Worm (Caenorhabditis elegans) whole organism, late embryonic: Measurements from ENCODE around the gene ttc-7.

ENCODE experiments used
- C08G9.2 ChIP-seq: sonication (generic microtip); optimal IDR thresholded peaks from 2 replicates; lab custom pipeline; 2016; ENCODE audit warnings: mild to moderate bottlenecking, missing genetic modification characterization, moderate library complexity, missing compliant biosample characterization
- K02D7.2 ChIP-seq: sonication (generic microtip); optimal IDR thresholded peaks from 2 replicates; lab custom pipeline; 2017; ENCODE audit warnings: mild to moderate bottlenecking, missing genetic modification characterization, missing compliant biosample characterization
- T23F11.4 ChIP-seq: fragments of 200-800 bp; sonication (Bioruptor generic); optimal IDR thresholded peaks from 2 replicates; lab custom pipeline; 2018; ENCODE audit warnings: mild to moderate bottlenecking, missing genetic modification characterization, missing compliant biosample characterization
- ama-1 ChIP-seq: fragments of 150-350 bp; optimal IDR thresholded peaks from 2 replicates; lab custom pipeline; 2014
- ceh-14 ChIP-seq: sonication (generic microtip); optimal IDR thresholded peaks from 2 replicates; lab custom pipeline; 2016; ENCODE audit warnings: missing genotype, missing genetic modification characterization, missing compliant biosample characterization
- ceh-2 ChIP-seq: sonication (generic microtip); optimal IDR thresholded peaks from 2 replicates; lab custom pipeline; 2016; ENCODE audit warnings: missing genotype, missing genetic modification characterization, missing compliant biosample characterization
- ceh-22 ChIP-seq: sonication (generic microtip); optimal IDR thresholded peaks from 2 replicates; lab custom pipeline; 2017; ENCODE audit warnings: missing biosample characterization, missing genetic modification characterization
- ceh-24 ChIP-seq: sonication (generic microtip); optimal IDR thresholded peaks from 2 replicates; lab custom pipeline; 2016; ENCODE audit warnings: mild to moderate bottlenecking, missing genetic modification characterization, missing compliant biosample characterization
- ceh-30 ChIP-seq: fragments of 150-350 bp; optimal IDR thresholded peaks from 2 replicates; lab custom pipeline; 2014; ENCODE audit warnings: missing biosample characterization, missing genetic modification characterization
- ceh-34 ChIP-seq: sonication (generic microtip); optimal IDR thresholded peaks from 2 replicates; lab custom pipeline; 2016; ENCODE audit warnings: mild to moderate bottlenecking, missing genetic modification characterization, missing compliant biosample characterization
- ceh-6 ChIP-seq: fragments of 200-800 bp; sonication (Bioruptor generic); optimal IDR thresholded peaks from 2 replicates; lab custom pipeline; 2018; ENCODE audit warnings: mild to moderate bottlenecking, missing genetic modification characterization, missing compliant biosample characterization
- dve-1 ChIP-seq: sonication (generic microtip); optimal IDR thresholded peaks from 2 replicates; lab custom pipeline; 2017; ENCODE audit warnings: antibody characterized with exemption, mild to moderate bottlenecking, missing genetic modification characterization, missing compliant biosample characterization
- elt-2 ChIP-seq: sonication (generic microtip); optimal IDR thresholded peaks from 2 replicates; lab custom pipeline; 2016; ENCODE audit warnings: missing genetic modification reagents, missing genetic modification characterization, missing compliant biosample characterization
- ets-4 ChIP-seq: sonication (generic microtip); optimal IDR thresholded peaks from 2 replicates; lab custom pipeline; 2016; ENCODE audit warnings: missing genetic modification characterization, missing compliant biosample characterization
- eyg-1 ChIP-seq: sonication (generic microtip); optimal IDR thresholded peaks from 2 replicates; lab custom pipeline; 2016; ENCODE audit warnings: missing genotype, missing genetic modification characterization, missing compliant biosample characterization
- hlh-15 ChIP-seq: sonication (generic microtip); optimal IDR thresholded peaks from 2 replicates; lab custom pipeline; 2016; ENCODE audit warnings: missing genetic modification characterization, missing compliant biosample characterization
- hlh-30 ChIP-seq: sonication (generic microtip); optimal IDR thresholded peaks from 2 replicates; lab custom pipeline; 2017; ENCODE audit warnings: antibody characterized with exemption, missing genetic modification characterization, missing compliant biosample characterization; ENCODE audit not compliant: insufficient read depth
- hlh-8 ChIP-seq: sonication (generic microtip); optimal IDR thresholded peaks from 2 replicates; lab custom pipeline; 2016; ENCODE audit warnings: missing genotype, missing genetic modification characterization, missing compliant biosample characterization
- lin-11 ChIP-seq: fragments of 200-800 bp; sonication (Bioruptor generic); optimal IDR thresholded peaks from 2 replicates; lab custom pipeline; 2018; ENCODE audit warnings: mild to moderate bottlenecking, missing genetic modification characterization, missing compliant biosample characterization
- madf-2 ChIP-seq: sonication (generic microtip); optimal IDR thresholded peaks from 2 replicates; lab custom pipeline; 2017; ENCODE audit warnings: missing genetic modification characterization, missing compliant biosample characterization
- mec-3 ChIP-seq: sonication (generic microtip); optimal IDR thresholded peaks from 2 replicates; lab custom pipeline; 2016; ENCODE audit warnings: borderline replicate concordance, missing genetic modification characterization, missing compliant biosample characterization
- nhr-232 ChIP-seq: sonication (generic microtip); optimal IDR thresholded peaks from 2 replicates; lab custom pipeline; 2016; ENCODE audit warnings: missing genetic modification characterization, missing compliant biosample characterization
- npax-4 ChIP-seq: sonication (generic microtip); optimal IDR thresholded peaks from 2 replicates; lab custom pipeline; 2016; ENCODE audit warnings: missing genetic modification characterization, missing compliant biosample characterization
- pag-3 ChIP-seq: sonication (generic microtip); optimal IDR thresholded peaks from 2 replicates; lab custom pipeline; 2016; ENCODE audit warnings: missing compliant biosample characterization, missing genetic modification characterization, borderline replicate concordance
- pat-9 ChIP-seq: fragments of 200-800 bp; sonication (Bioruptor generic); optimal IDR thresholded peaks from 2 replicates; lab custom pipeline; 2018; ENCODE audit warnings: mild to moderate bottlenecking, missing genetic modification characterization, moderate library complexity, missing compliant biosample characterization
- pax-1 ChIP-seq: fragments of 150-350 bp; optimal IDR thresholded peaks from 2 replicates; lab custom pipeline; 2014; ENCODE audit warnings: missing biosample characterization, missing genetic modification characterization
- ref-2 ChIP-seq: sonication (generic microtip); optimal IDR thresholded peaks from 2 replicates; lab custom pipeline; 2016; ENCODE audit warnings: missing genetic modification characterization, missing compliant biosample characterization
- rnt-1 ChIP-seq: sonication (generic microtip); optimal IDR thresholded peaks from 2 replicates; lab custom pipeline; 2016; ENCODE audit warnings: missing genetic modification characterization, missing compliant biosample characterization
- syd-9 ChIP-seq: sonication (generic microtip); optimal IDR thresholded peaks from 2 replicates; lab custom pipeline; 2016; ENCODE audit warnings: mild to moderate bottlenecking, missing genetic modification characterization, moderate library complexity, missing compliant biosample characterization
- tbx-7 ChIP-seq: sonication (generic microtip); optimal IDR thresholded peaks from 2 replicates; lab custom pipeline; 2016; ENCODE audit warnings: missing genotype, missing genetic modification characterization, missing compliant biosample characterization
- ttx-3 ChIP-seq: sonication (generic microtip); optimal IDR thresholded peaks from 2 replicates; lab custom pipeline; 2016; ENCODE audit warnings: missing genetic modification reagents, missing genetic modification characterization, missing compliant biosample characterization
- unc-42 ChIP-seq: sonication (generic microtip); optimal IDR thresholded peaks from 2 replicates; lab custom pipeline; 2016; ENCODE audit warnings: missing genotype, missing genetic modification characterization, missing compliant biosample characterization
- unc-86 ChIP-seq: sonication (generic microtip); optimal IDR thresholded peaks from 2 replicates; lab custom pipeline; 2016; ENCODE audit warnings: missing genetic modification characterization, missing compliant biosample characterization
- zip-5 ChIP-seq: sonication (generic microtip); optimal IDR thresholded peaks from 2 replicates; lab custom pipeline; 2016; ENCODE audit warnings: missing genetic modification characterization, missing compliant biosample characterization
- ztf-16 ChIP-seq: sonication (generic microtip); optimal IDR thresholded peaks from 2 replicates; lab custom pipeline; 2017; ENCODE audit warnings: missing genetic modification characterization, missing compliant biosample characterization

Gene ttc-7

DNA sequence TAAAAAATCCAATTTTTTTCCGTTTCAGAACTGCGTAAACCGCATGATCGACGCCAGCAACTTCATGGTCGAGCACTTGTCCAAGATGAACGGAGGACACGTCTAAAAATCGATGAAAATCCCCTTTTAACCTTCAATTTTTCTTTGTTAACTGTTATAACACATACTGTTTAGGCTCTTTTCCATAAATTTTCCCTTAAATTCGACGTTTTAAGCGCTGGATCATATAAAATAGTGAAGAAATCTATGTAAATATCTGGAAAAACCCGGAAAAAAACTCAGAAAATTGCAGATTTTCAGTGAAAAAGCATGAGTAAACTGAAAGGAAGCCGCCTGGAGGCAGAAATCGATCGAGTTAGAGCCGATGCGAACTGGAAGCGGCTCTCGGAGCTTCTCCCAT is at the start of gene ttc-7:
TSS of gene ttc-7 (plus strand) at position 301 of the 400 bp plus-strand sequence.
- TF ChIP-seq ttx-3 (tag; lab: Kevin White, UChicago) (no peak), pat-9 (tag; lab: Kevin White, UChicago) (no peak), dve-1 (no peak), mec-3 (no peak), pag-3 (no peak), ama-1 (no peak), ceh-24 (tag; lab: Kevin White, UChicago) (no peak), tbx-7 (tag; lab: Kevin White, UChicago) (no peak), ets-4 (no peak), ceh-30 (tag; lab: Kevin White, UChicago) (no peak), madf-2 (tag; lab: Kevin White, UChicago) (no peak), hlh-30 (tag; lab: Kevin White, UChicago) (no peak), ceh-2 (no peak), unc-86 (tag; lab: Kevin White, UChicago) (no peak), ceh-6 (GFP tag; lab: Kevin White, UChicago) (no peak), ceh-14 (no peak), zip-5 (no peak)

DNA sequence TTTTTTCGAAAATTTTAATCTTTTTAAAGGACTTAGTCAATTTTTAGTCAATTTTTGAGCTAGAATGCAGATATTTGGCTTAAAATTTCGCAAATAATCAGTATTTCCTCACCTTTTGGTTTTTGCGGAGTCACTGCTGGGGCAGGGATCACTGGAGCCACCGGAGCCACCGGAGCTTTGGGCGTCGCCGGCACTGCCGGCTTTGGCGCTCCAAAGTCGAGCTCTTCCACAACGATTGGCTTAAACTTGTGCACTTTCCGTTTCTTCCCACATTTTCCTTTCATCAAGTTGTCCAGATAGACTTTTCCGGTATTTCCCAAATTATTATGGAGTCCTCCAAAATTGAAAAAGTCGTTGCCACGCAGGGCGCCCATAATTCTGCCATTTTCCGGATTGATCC is 45.9 kb upstream of the ttc-7 start:
- TF ChIP-seq hlh-15 (tag; lab: Kevin White, UChicago) = no peak
- no peak for TF ChIP-seq syd-9 (tag; lab: Kevin White, UChicago)
- TF ChIP-seq, all 69 proteins: peak for 0

DNA sequence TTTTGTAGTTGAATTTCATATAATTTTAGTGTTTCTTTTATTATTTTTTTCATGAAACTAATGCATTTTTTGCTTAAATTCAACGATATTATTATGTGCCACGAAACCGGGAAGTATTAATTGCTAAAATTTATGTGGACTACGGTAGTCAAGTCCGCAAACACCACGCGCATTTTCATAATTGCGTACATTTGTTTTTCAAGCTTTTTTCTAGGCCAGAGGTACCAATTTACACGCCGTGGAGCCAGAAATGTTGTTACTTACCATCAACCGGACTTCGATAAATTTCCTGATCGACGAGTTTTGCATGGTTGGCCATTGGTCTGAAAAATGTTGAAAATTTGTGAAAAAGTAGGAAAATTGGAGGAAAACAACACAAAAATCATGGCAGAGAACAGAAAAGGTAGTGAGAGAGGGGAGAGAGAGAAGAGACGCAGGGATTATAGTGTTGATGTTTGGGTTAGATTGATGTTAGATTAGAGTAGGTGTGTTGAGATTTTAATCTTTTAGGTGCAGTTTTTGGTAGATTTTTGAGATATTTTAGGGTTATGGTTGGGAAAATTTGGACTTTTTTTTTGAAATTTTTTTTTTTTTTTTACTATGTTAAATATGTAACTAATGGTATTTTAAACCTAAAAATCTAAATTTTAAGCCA is 42.1 kb upstream of the ttc-7 start, which contains the start of gene clp-4:
TSS of gene clp-4 (minus strand) at position 323 of the 655 bp plus-strand sequence.
- no peak for TF ChIP-seq elt-2 (tag; lab: Kevin White, UChicago)
- no peak for TF ChIP-seq zip-5
- no peak for TF ChIP-seq eyg-1 (tag; lab: Kevin White, UChicago)
- no peak for TF ChIP-seq ceh-34

DNA sequence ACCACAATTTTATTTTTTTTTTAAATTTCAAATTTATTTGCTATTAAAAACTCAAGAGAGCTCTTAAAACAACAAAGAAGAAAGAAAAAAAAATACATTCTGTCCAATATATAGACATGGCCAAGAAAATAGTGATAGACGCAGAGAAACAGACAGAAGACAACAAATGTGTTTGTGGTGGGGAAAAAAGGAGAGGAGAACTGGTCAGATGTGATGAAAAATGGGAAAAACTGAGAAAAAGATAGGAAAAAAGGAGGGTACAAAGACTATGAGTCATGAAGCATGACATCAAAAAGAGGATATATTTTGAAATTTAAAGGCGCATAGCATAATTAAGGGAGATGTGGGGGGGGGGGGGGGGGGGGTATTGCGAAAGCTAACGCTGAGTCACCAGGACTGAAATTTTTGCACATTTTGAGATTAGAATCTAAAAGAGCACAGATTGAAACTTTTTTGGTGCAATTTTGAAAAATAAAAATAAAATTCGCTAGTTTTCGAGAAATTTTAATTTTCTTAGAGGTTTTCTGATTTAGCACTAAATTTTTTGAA is 41.1 kb upstream of the ttc-7 start:
- no peak for TF ChIP-seq mec-3
- no peak for TF ChIP-seq T23F11.4 (GFP tag; lab: Kevin White, UChicago)
- TF ChIP-seq ztf-16 (tag; lab: Kevin White, UChicago) = no peak
- no peak for TF ChIP-seq lin-11 (tag; lab: Kevin White, UChicago)
- no peak for TF ChIP-seq npax-4 (tag; lab: Kevin White, UChicago)
- TF ChIP-seq ceh-22 (tag; lab: Kevin White, UChicago) = no peak
- TF ChIP-seq hlh-8 = no peak
- TF ChIP-seq unc-42 = no peak
- TF ChIP-seq syd-9 (tag; lab: Kevin White, UChicago) = no peak
- TF ChIP-seq C08G9.2 = no peak
- TF ChIP-seq rnt-1 (tag; lab: Kevin White, UChicago) = no peak
- TF ChIP-seq ceh-6 (GFP tag; lab: Kevin White, UChicago) = no peak
- TF ChIP-seq nhr-232 (tag; lab: Kevin White, UChicago) = no peak
- TF ChIP-seq unc-86 (tag; lab: Kevin White, UChicago) = no peak
- TF ChIP-seq pag-3 = no peak
- no peak for TF ChIP-seq K02D7.2
- TF ChIP-seq pax-1 = no peak
- TF ChIP-seq ref-2 (tag; lab: Kevin White, UChicago) = no peak
